Worm (Caenorhabditis elegans) whole organism, early embryonic: ENCODE data around the gene dmsr-13.

Experiments used
- B0310.2 ChIP-seq: sonication (generic microtip); optimal IDR thresholded peaks from 2 replicates; lab custom pipeline; 2016; ENCODE audit warnings: mild to moderate bottlenecking, missing genetic modification characterization, missing compliant biosample characterization
- F13C5.2 ChIP-seq: sonication (generic microtip); optimal IDR thresholded peaks from 2 replicates; lab custom pipeline; 2017; ENCODE audit warnings: mild to moderate bottlenecking, missing genetic modification characterization, inconsistent platforms, missing compliant biosample characterization
- aly-1 ChIP-seq: sonication (generic microtip); optimal IDR thresholded peaks from 2 replicates; lab custom pipeline; 2016; ENCODE audit warnings: missing genetic modification characterization, missing compliant biosample characterization
- ama-1 ChIP-seq: fragments of 150-350 bp; optimal IDR thresholded peaks from 2 replicates; lab custom pipeline; 2014
- ceh-13 ChIP-seq: fragments of 200-800 bp; sonication (Bioruptor generic); optimal IDR thresholded peaks from 2 replicates; lab custom pipeline; 2018; ENCODE audit warnings: mild to moderate bottlenecking, missing genetic modification characterization, missing compliant biosample characterization
- ceh-36 ChIP-seq: sonication (generic microtip); optimal IDR thresholded peaks from 2 replicates; lab custom pipeline; 2016; ENCODE audit warnings: missing genetic modification characterization, inconsistent platforms, missing compliant biosample characterization
- ets-7 ChIP-seq: sonication (generic microtip); optimal IDR thresholded peaks from 2 replicates; lab custom pipeline; 2016; ENCODE audit warnings: missing genotype, missing genetic modification characterization, missing compliant biosample characterization
- flt-1 ChIP-seq: fragments of 200-800 bp; sonication (Bioruptor generic); IDR thresholded peaks from 2 replicates; pipeline ENCODE4 v1.3.6; 2022; ENCODE audit warnings: missing genetic modification characterization, missing compliant biosample characterization
- hmbx-1 ChIP-seq: sonication (generic microtip); optimal IDR thresholded peaks from 2 replicates; lab custom pipeline; 2016; ENCODE audit warnings: mild to moderate bottlenecking, missing genetic modification characterization, missing compliant biosample characterization
- hmg-4 ChIP-seq: fragments of 200-800 bp; sonication (Bioruptor generic); optimal IDR thresholded peaks from 2 replicates; lab custom pipeline; 2018; ENCODE audit warnings: mild to moderate bottlenecking, missing genetic modification characterization, missing compliant biosample characterization
- hnd-1 ChIP-seq: sonication (generic microtip); optimal IDR thresholded peaks from 2 replicates; lab custom pipeline; 2016; ENCODE audit warnings: missing genetic modification characterization, missing compliant biosample characterization
- pes-1 ChIP-seq: fragments of 200-800 bp; sonication (Bioruptor generic); IDR thresholded peaks from 2 replicates; pipeline ENCODE4 v1.3.6; 2022; ENCODE audit warnings: missing genetic modification reagents, missing genetic modification characterization, missing compliant biosample characterization
- scrt-1 ChIP-seq: fragments of 200-800 bp; sonication (Bioruptor generic); IDR thresholded peaks from 2 replicates; pipeline ENCODE4 v1.3.6; 2022; ENCODE audit warnings: missing genetic modification characterization, missing compliant biosample characterization
- sea-1 ChIP-seq: fragments of 200-800 bp; sonication (Bioruptor generic); conservative IDR thresholded peaks from 2 replicates; pipeline ENCODE4 v1.3.6; 2022; ENCODE audit warnings: missing genetic modification characterization, missing compliant biosample characterization
- tbx-11 ChIP-seq: fragments of 200-800 bp; sonication (Bioruptor generic); IDR thresholded peaks from 2 replicates; pipeline ENCODE4 v1.3.6; 2022; ENCODE audit warnings: missing genetic modification characterization, missing compliant biosample characterization
- tbx-37 ChIP-seq: fragments of 200-800 bp; sonication (Bioruptor generic); conservative IDR thresholded peaks from 2 replicates; pipeline ENCODE4 v1.3.6; 2022; ENCODE audit warnings: missing genetic modification reagents, missing genetic modification characterization, missing compliant biosample characterization
- tra-4 ChIP-seq: sonication (generic microtip); optimal IDR thresholded peaks from 2 replicates; lab custom pipeline; 2017; ENCODE audit warnings: missing genetic modification characterization, missing compliant biosample characterization

The dmsr-13 gene

ce11 chrV:6813862-6814261, 5.8 kb downstream of the dmsr-13 start:
- TF ChIP-seq tbx-11 (GFP tag; lab: Robert Waterston, UW), result no peak
- TF ChIP-seq pes-1 (GFP tag; lab: Robert Waterston, UW), result no peak
- no peak for TF ChIP-seq ceh-13 (GFP tag; lab: Kevin White, UChicago)
- TF ChIP-seq scrt-1, result no peak
- no peak for TF ChIP-seq hmg-4
- no peak for TF ChIP-seq tbx-37 (GFP tag; lab: Robert Waterston, UW)
- TF ChIP-seq hmbx-1 (tag; lab: Kevin White, UChicago), result no peak
- no peak for TF ChIP-seq B0310.2 (tag; lab: Kevin White, UChicago)
- no peak for TF ChIP-seq ceh-36 (tag; lab: Kevin White, UChicago)
- no peak for TF ChIP-seq hnd-1
- TF ChIP-seq tra-4 (tag; lab: Kevin White, UChicago), result no peak
- TF ChIP-seq flt-1 (GFP tag; lab: Robert Waterston, UW), result no peak
- no peak for TF ChIP-seq aly-1
- no peak for TF ChIP-seq F13C5.2
- TF ChIP-seq sea-1, result no peak
- no peak for TF ChIP-seq ets-7 (tag; lab: Kevin White, UChicago)
- no peak for TF ChIP-seq ama-1 (lab: Kevin White, UChicago)

ce11 chrV:6811863-6812262, 7.8 kb downstream of the dmsr-13 start:
- TF ChIP-seq scrt-1 (no peak), ceh-13 (GFP tag; lab: Kevin White, UChicago) (no peak), flt-1 (GFP tag; lab: Robert Waterston, UW) (no peak), hmbx-1 (tag; lab: Kevin White, UChicago) (no peak), tbx-11 (GFP tag; lab: Robert Waterston, UW) (no peak), ama-1 (lab: Kevin White, UChicago) (no peak), B0310.2 (tag; lab: Kevin White, UChicago) (no peak), tbx-37 (GFP tag; lab: Robert Waterston, UW) (no peak), aly-1 (no peak)

DNA sequence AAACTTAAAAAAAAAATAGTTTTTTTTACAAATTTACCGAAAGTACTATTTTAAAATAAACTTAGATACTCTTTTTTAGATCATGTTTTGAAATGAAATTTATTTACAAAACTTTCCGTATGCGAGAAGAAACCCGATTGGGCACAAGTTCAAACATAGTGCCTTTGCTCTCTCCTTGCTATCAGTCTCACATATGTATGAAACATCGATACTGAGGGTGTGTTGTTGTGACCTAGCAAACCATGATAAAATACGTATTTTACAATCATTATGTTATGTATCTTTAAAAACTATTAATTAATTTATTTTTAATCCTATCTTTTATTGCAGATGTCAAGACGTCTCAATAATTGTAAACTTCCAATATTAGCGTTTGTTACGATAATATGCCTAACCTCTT, 9.6 kb downstream of the dmsr-13 start:
- TF ChIP-seq tbx-37 (GFP tag; lab: Robert Waterston, UW) (no peak), flt-1 (GFP tag; lab: Robert Waterston, UW) (no peak), hmbx-1 (tag; lab: Kevin White, UChicago) (no peak), pes-1 (GFP tag; lab: Robert Waterston, UW) (no peak), sea-1 (no peak), aly-1 (no peak), hnd-1 (no peak), ama-1 (lab: Kevin White, UChicago) (no peak), F13C5.2 (no peak), ceh-36 (tag; lab: Kevin White, UChicago) (no peak), ceh-13 (GFP tag; lab: Kevin White, UChicago) (no peak), ets-7 (tag; lab: Kevin White, UChicago) (no peak), scrt-1 (no peak), tra-4 (tag; lab: Kevin White, UChicago) (no peak), B0310.2 (tag; lab: Kevin White, UChicago) (no peak), hmg-4 (no peak)

- no peak for TF ChIP-seq hmbx-1 (tag; lab: Kevin White, UChicago)
- TF ChIP-seq tra-4 (tag; lab: Kevin White, UChicago), result no peak
- TF ChIP-seq B0310.2 (tag; lab: Kevin White, UChicago), result no peak
- no peak for TF ChIP-seq ets-7 (tag; lab: Kevin White, UChicago)
- TF ChIP-seq hnd-1, result no peak
- TF ChIP-seq ceh-36 (tag; lab: Kevin White, UChicago), result no peak
- TF ChIP-seq pes-1 (GFP tag; lab: Robert Waterston, UW), result no peak
- TF ChIP-seq aly-1, result no peak
- no peak for TF ChIP-seq ama-1 (lab: Kevin White, UChicago)
- TF ChIP-seq tbx-11 (GFP tag; lab: Robert Waterston, UW), result no peak
- TF ChIP-seq sea-1, result no peak
- TF ChIP-seq F13C5.2, result no peak
- TF ChIP-seq ceh-13 (GFP tag; lab: Kevin White, UChicago), result no peak
- TF ChIP-seq scrt-1, result no peak
- no peak for TF ChIP-seq flt-1 (GFP tag; lab: Robert Waterston, UW)
- TF ChIP-seq tbx-37 (GFP tag; lab: Robert Waterston, UW), result no peak
- no peak for TF ChIP-seq hmg-4
Measured at ce11 chrV:6808962-6809361, 10.8 kb downstream of the dmsr-13 start, which contains the start of gene dmsr-16. Gene dmsr-16 (minus strand): TSS chrV:6809062.

DNA sequence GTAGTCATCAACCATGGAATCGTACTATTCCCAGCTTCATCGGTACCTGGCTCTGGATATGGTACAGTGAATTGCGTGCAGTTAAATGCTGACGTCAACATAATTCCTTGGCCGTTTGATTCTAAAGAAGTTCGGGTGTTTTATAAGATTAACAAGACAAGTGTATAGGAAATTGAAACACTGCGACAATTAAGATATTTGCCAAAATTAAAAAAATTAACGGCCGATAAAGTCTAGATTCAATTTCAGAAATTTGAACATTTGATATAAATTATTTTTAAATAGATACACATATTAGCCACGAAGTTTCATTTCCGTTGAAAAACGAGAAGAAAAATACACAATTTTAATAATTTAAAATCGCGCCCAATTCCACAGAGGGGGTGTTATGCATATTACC, 13.4 kb downstream of the dmsr-13 start, which contains the start of gene dmsr-12:
Gene dmsr-12, minus strand, starts transcription at position 101 of the 400 bp plus-strand sequence.
- TF ChIP-seq flt-1 (GFP tag; lab: Robert Waterston, UW) (no peak), hmbx-1 (tag; lab: Kevin White, UChicago) (no peak), tra-4 (tag; lab: Kevin White, UChicago) (no peak), ets-7 (tag; lab: Kevin White, UChicago) (no peak), sea-1 (no peak), ceh-13 (GFP tag; lab: Kevin White, UChicago) (no peak), scrt-1 (no peak), F13C5.2 (no peak), aly-1 (no peak), tbx-11 (GFP tag; lab: Robert Waterston, UW) (no peak)

ce11 chrV:6803992-6804391, 15.7 kb downstream of the dmsr-13 start, which contains the start of gene dmsr-11:
Gene dmsr-11 (minus strand): TSS chrV:6804092.
- TF ChIP-seq B0310.2 (tag; lab: Kevin White, UChicago), result no peak
- TF ChIP-seq tbx-11 (GFP tag; lab: Robert Waterston, UW), result no peak
- no peak for TF ChIP-seq pes-1 (GFP tag; lab: Robert Waterston, UW)
- no peak for TF ChIP-seq ets-7 (tag; lab: Kevin White, UChicago)

ce11 chrV:6801850-6802249, 17.9 kb downstream of the dmsr-13 start, which contains the start of gene dmsr-10:
Gene dmsr-10 (minus strand): TSS chrV:6801950.
- TF ChIP-seq tra-4 (tag; lab: Kevin White, UChicago), result no peak

DNA sequence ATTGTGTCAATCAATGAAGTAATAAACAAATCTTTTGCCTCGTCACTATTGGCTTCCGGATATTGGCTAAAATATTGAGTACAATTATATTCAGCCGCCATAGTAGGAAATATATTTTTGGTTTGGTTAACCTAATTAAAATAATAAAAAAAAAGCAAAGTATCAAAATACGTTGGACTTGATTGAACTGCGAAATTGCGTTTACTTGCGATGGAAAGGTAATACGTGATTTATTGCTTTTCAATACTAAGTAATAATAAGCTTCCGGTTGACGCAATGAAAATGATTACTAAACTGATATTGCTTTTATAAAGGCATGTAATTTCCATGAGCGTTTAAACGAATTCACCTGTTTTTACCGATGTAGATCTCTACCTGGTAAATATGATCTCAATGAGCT, 20.1 kb downstream of the dmsr-13 start, which contains the start of gene dmsr-9:
Gene dmsr-9, minus strand, starts transcription at position 101 of the 400 bp plus-strand sequence.
- TF ChIP-seq B0310.2 (tag; lab: Kevin White, UChicago) (no peak), flt-1 (GFP tag; lab: Robert Waterston, UW) (no peak)
